Worm (Caenorhabditis elegans) whole organism, young adult: ENCODE measurements around the gene ced-7.
A peak's percentile ranks its signal among the peaks of the same experiment; 100 is the strongest.

ENCODE experiments used
- B0035.1 ChIP-seq: sonication (generic microtip); optimal IDR thresholded peaks from 2 replicates; lab custom pipeline; 2016; ENCODE audit warnings: missing genetic modification characterization, mild to moderate bottlenecking, missing compliant biosample characterization, missing genotype, missing genetic modification reagents
- B0336.3 ChIP-seq: fragments of 200-800 bp; sonication (Bioruptor generic); IDR thresholded peaks from 2 replicates; pipeline ENCODE4 v1.3.6; 2022; ENCODE audit warnings: missing genetic modification characterization, missing compliant biosample characterization
- F22D6.2 ChIP-seq: sonication (generic microtip); optimal IDR thresholded peaks from 2 replicates; lab custom pipeline; 2016; ENCODE audit warnings: mild to moderate bottlenecking, missing genetic modification characterization, missing compliant biosample characterization
- F37B4.10 ChIP-seq: fragments of 200-800 bp; sonication (Bioruptor generic); IDR thresholded peaks from 2 replicates; pipeline ENCODE4 v1.3.6; 2022; ENCODE audit warnings: missing genetic modification characterization, missing compliant biosample characterization
- F57C9.4 ChIP-seq: sonication (generic microtip); optimal IDR thresholded peaks from 2 replicates; lab custom pipeline; 2017; ENCODE audit warnings: mild to moderate bottlenecking, missing genetic modification characterization, missing compliant biosample characterization
- K12H6.12 ChIP-seq: fragments of 200-800 bp; sonication (Bioruptor generic); optimal IDR thresholded peaks from 2 replicates; lab custom pipeline; 2018; ENCODE audit warnings: mild to moderate bottlenecking, missing genetic modification characterization, missing compliant biosample characterization
- T26A5.8 ChIP-seq: sonication (generic microtip); optimal IDR thresholded peaks from 2 replicates; lab custom pipeline; 2016; ENCODE audit warnings: missing genetic modification characterization, missing compliant biosample characterization
- Y53G8AR.9 ChIP-seq: fragments of 200-800 bp; sonication (Bioruptor generic); conservative IDR thresholded peaks from 2 replicates; pipeline ENCODE4 v1.3.6; 2022; ENCODE audit warnings: missing genetic modification reagents, missing genetic modification characterization, missing compliant biosample characterization
- akir-1 ChIP-seq: fragments of 200-800 bp; sonication (Bioruptor generic); optimal IDR thresholded peaks from 2 replicates; lab custom pipeline; 2018; ENCODE audit warnings: mild to moderate bottlenecking, missing genetic modification characterization, moderate library complexity, missing compliant biosample characterization
- attf-3 ChIP-seq: fragments of 200-800 bp; sonication (Bioruptor generic); conservative IDR thresholded peaks from 2 replicates; pipeline ENCODE4 v1.3.6; 2022; ENCODE audit warnings: missing genetic modification reagents, missing genetic modification characterization, missing compliant biosample characterization
- attf-5 ChIP-seq: fragments of 200-800 bp; sonication (Bioruptor generic); optimal IDR thresholded peaks from 2 replicates; lab custom pipeline; 2018; ENCODE audit warnings: mild to moderate bottlenecking, missing genetic modification characterization, missing compliant biosample characterization
- bed-1 ChIP-seq: fragments of 200-800 bp; sonication (Bioruptor generic); IDR thresholded peaks from 2 replicates; pipeline ENCODE4 v1.3.6; 2022; ENCODE audit warnings: missing genetic modification reagents, missing genetic modification characterization, missing compliant biosample characterization
- ccch-3 ChIP-seq: fragments of 200-800 bp; sonication (Bioruptor generic); optimal IDR thresholded peaks from 2 replicates; lab custom pipeline; 2018; ENCODE audit warnings: mild to moderate bottlenecking, missing genetic modification characterization, missing compliant biosample characterization
- cebp-1 ChIP-seq, 2 experiments: fragments of 200-800 bp in 1 of 2; sonication (Bioruptor generic) in 1 of 2; sonication (generic microtip) in 1 of 2; IDR thresholded peaks in 1 of 2; optimal IDR thresholded peaks in 1 of 2; 2 replicates each; pipeline versions ENCODE4 v1.3.6 to Lab custom; 2017 to 2022; ENCODE audit warnings: missing compliant biosample characterization in 2 of 2, missing genetic modification characterization in 2 of 2, mild to moderate bottlenecking in 1 of 2, missing genetic modification reagents in 1 of 2, moderate library complexity in 1 of 2
- ceh-27 ChIP-seq: fragments of 200-800 bp; sonication (Bioruptor generic); optimal IDR thresholded peaks from 2 replicates; lab custom pipeline; 2018; ENCODE audit warnings: mild to moderate bottlenecking, missing genetic modification characterization, moderate library complexity, missing compliant biosample characterization
- ceh-58 ChIP-seq: fragments of 200-800 bp; sonication (Bioruptor generic); IDR thresholded peaks from 2 replicates; pipeline ENCODE4 v1.3.6; 2022; ENCODE audit warnings: missing genetic modification characterization, missing compliant biosample characterization
- ceh-91 ChIP-seq: fragments of 200-800 bp; sonication (Bioruptor generic); IDR thresholded peaks from 2 replicates; pipeline ENCODE4 v1.3.6; 2022; ENCODE audit warnings: missing genetic modification reagents, missing genetic modification characterization, missing compliant biosample characterization
- dox-1 ChIP-seq: fragments of 200-800 bp; sonication (Bioruptor generic); IDR thresholded peaks from 2 replicates; pipeline ENCODE4 v1.3.6; 2022; ENCODE audit warnings: missing genetic modification reagents, missing genetic modification characterization, missing compliant biosample characterization
- dpl-1 ChIP-seq: fragments of 150-350 bp; optimal IDR thresholded peaks from 2 replicates; lab custom pipeline; 2014; ENCODE audit warnings: missing biosample characterization, missing genetic modification reagents, missing genetic modification characterization
- egl-18 ChIP-seq: fragments of 200-800 bp; sonication (Bioruptor generic); IDR thresholded peaks from 2 replicates; pipeline ENCODE4 v1.3.6; 2022; ENCODE audit warnings: missing genetic modification reagents, missing genetic modification characterization, missing compliant biosample characterization
- egrh-3 ChIP-seq: fragments of 200-800 bp; sonication (Bioruptor generic); IDR thresholded peaks from 2 replicates; pipeline ENCODE4 v1.3.6; 2022; ENCODE audit warnings: missing genetic modification reagents, missing genetic modification characterization, missing compliant biosample characterization
- him-1 ChIP-seq: sonication (generic microtip); optimal IDR thresholded peaks from 2 replicates; lab custom pipeline; 2016; ENCODE audit warnings: missing genotype, missing genetic modification reagents, missing genetic modification characterization, missing compliant biosample characterization
- hmg-20 ChIP-seq: fragments of 200-800 bp; sonication (Bioruptor generic); IDR thresholded peaks from 2 replicates; pipeline ENCODE4 v1.3.6; 2022; ENCODE audit warnings: missing genetic modification reagents, missing genetic modification characterization, missing compliant biosample characterization
- hrde-1 ChIP-seq: sonication (generic microtip); optimal IDR thresholded peaks from 2 replicates; lab custom pipeline; 2016; ENCODE audit warnings: missing genetic modification characterization, mild to moderate bottlenecking, missing compliant biosample characterization, moderate library complexity, missing genotype, missing genetic modification reagents, borderline replicate concordance
- lag-1 ChIP-seq: fragments of 200-800 bp; sonication (Bioruptor generic); IDR thresholded peaks from 2 replicates; pipeline ENCODE4 v1.3.6; 2022; ENCODE audit warnings: missing genetic modification reagents, missing genetic modification characterization, missing compliant biosample characterization
- lin-35 ChIP-seq, 3 experiments: fragments of 150-350 bp in 2 of 3; sonication (generic microtip) in 1 of 3; optimal IDR thresholded peaks; 2 replicates each; lab custom pipeline; 2014 to 2018; ENCODE audit warnings: missing biosample characterization in 3 of 3, missing genetic modification characterization in 3 of 3, missing genetic modification reagents in 3 of 3
- lsl-1 ChIP-seq: fragments of 200-800 bp; sonication (Bioruptor generic); optimal IDR thresholded peaks from 2 replicates; lab custom pipeline; 2018; ENCODE audit warnings: mild to moderate bottlenecking, missing genetic modification characterization, moderate library complexity, missing compliant biosample characterization
- mcd-1 ChIP-seq: fragments of 200-800 bp; sonication (Bioruptor generic); IDR thresholded peaks from 2 replicates; pipeline ENCODE4 v1.3.6; 2022; ENCODE audit warnings: missing genetic modification reagents, missing genetic modification characterization, missing compliant biosample characterization
- mes-4 ChIP-seq: sonication (generic microtip); optimal IDR thresholded peaks from 2 replicates; lab custom pipeline; 2016; ENCODE audit warnings: missing genotype, missing genetic modification characterization, missing compliant biosample characterization
- nfyb-1 ChIP-seq: fragments of 200-800 bp; sonication (Bioruptor generic); IDR thresholded peaks from 2 replicates; pipeline ENCODE4 v1.3.6; 2022; ENCODE audit warnings: missing genetic modification reagents, missing genetic modification characterization, missing compliant biosample characterization
- nhr-120 ChIP-seq: fragments of 200-800 bp; sonication (Bioruptor generic); IDR thresholded peaks from 2 replicates; pipeline ENCODE4 v1.3.6; 2022; ENCODE audit warnings: missing genetic modification characterization, missing compliant biosample characterization
- nhr-27 ChIP-seq: fragments of 200-800 bp; sonication (Bioruptor generic); optimal IDR thresholded peaks from 2 replicates; lab custom pipeline; 2018; ENCODE audit warnings: mild to moderate bottlenecking, missing genetic modification characterization, moderate library complexity, missing compliant biosample characterization
- nhr-80 ChIP-seq: sonication (generic microtip); optimal IDR thresholded peaks from 2 replicates; lab custom pipeline; 2016; ENCODE audit warnings: missing genetic modification characterization, missing compliant biosample characterization
- pbrm-1 ChIP-seq: fragments of 200-800 bp; sonication (Bioruptor generic); IDR thresholded peaks from 2 replicates; pipeline ENCODE4 v1.3.6; 2022; ENCODE audit warnings: missing genetic modification reagents, missing genetic modification characterization, missing compliant biosample characterization
- rec-8 ChIP-seq, 2 experiments: sonication (generic microtip); optimal IDR thresholded peaks; 2 replicates each; lab custom pipeline; 2016; ENCODE audit warnings: mild to moderate bottlenecking in 2 of 2, missing genetic modification characterization in 2 of 2, missing genetic modification reagents in 2 of 2, missing genotype in 2 of 2, missing biosample characterization in 1 of 2, missing compliant biosample characterization in 1 of 2, moderate library complexity in 1 of 2
- repo-1 ChIP-seq: sonication (generic microtip); optimal IDR thresholded peaks from 2 replicates; lab custom pipeline; 2017; ENCODE audit warnings: mild to moderate bottlenecking, missing genetic modification characterization, missing compliant biosample characterization
- snpc-4 ChIP-seq, 5 experiments: fragments of 150-350 bp in 1 of 5; sonication (generic microtip) in 4 of 5; optimal IDR thresholded peaks; 2 replicates each; lab custom pipeline; 2014 to 2018; ENCODE audit warnings: missing genetic modification characterization in 5 of 5, missing biosample characterization in 3 of 5, antibody characterized with exemption in 2 of 5, mild to moderate bottlenecking in 2 of 5, missing compliant biosample characterization in 2 of 5, missing genotype in 2 of 5, moderate library complexity in 2 of 5, missing genetic modification reagents in 1 of 5
- somi-1 ChIP-seq: fragments of 200-800 bp; sonication (Bioruptor generic); optimal IDR thresholded peaks from 2 replicates; lab custom pipeline; 2018; ENCODE audit warnings: mild to moderate bottlenecking, missing genetic modification characterization, missing compliant biosample characterization
- sptf-2 ChIP-seq: fragments of 200-800 bp; sonication (Bioruptor generic); optimal IDR thresholded peaks from 2 replicates; lab custom pipeline; 2018; ENCODE audit warnings: mild to moderate bottlenecking, missing genetic modification characterization, missing compliant biosample characterization
- tlf-1 ChIP-seq: fragments of 200-800 bp; sonication (Bioruptor generic); optimal IDR thresholded peaks from 2 replicates; lab custom pipeline; 2018; ENCODE audit warnings: mild to moderate bottlenecking, missing genetic modification characterization, missing compliant biosample characterization
- unc-62 ChIP-seq: fragments of 150-350 bp; optimal IDR thresholded peaks from 2 replicates; lab custom pipeline; 2014; ENCODE audit warnings: missing biosample characterization, missing genetic modification reagents, missing genetic modification characterization
- zfh-2 ChIP-seq: fragments of 200-800 bp; sonication (Bioruptor generic); conservative IDR thresholded peaks from 2 replicates; pipeline ENCODE4 v1.3.6; 2022; ENCODE audit warnings: missing genetic modification reagents, missing genetic modification characterization, missing compliant biosample characterization
- zim-3 ChIP-seq: sonication (generic microtip); optimal IDR thresholded peaks from 2 replicates; lab custom pipeline; 2017; ENCODE audit warnings: mild to moderate bottlenecking, missing genetic modification characterization, moderate library complexity, missing compliant biosample characterization
- ztf-25 ChIP-seq: fragments of 200-800 bp; sonication (Bioruptor generic); IDR thresholded peaks from 2 replicates; pipeline ENCODE4 v1.3.6; 2022; ENCODE audit warnings: missing genetic modification reagents, missing genetic modification characterization, missing compliant biosample characterization
- ztf-28 ChIP-seq: fragments of 200-800 bp; sonication (Bioruptor generic); IDR thresholded peaks from 2 replicates; pipeline ENCODE4 v1.3.6; 2022; ENCODE audit warnings: missing genetic modification reagents, missing genetic modification characterization, missing compliant biosample characterization
- ztf-3 ChIP-seq: fragments of 200-800 bp; sonication (Bioruptor generic); optimal IDR thresholded peaks from 2 replicates; lab custom pipeline; 2018; ENCODE audit warnings: mild to moderate bottlenecking, missing genetic modification characterization, missing compliant biosample characterization

Gene ced-7

ce11 chrIII:9619079-9619761, 39.3 kb upstream of the ced-7 start, which contains the start of gene hlh-11 (continued):
- TF ChIP-seq dox-1 (GFP tag; lab: Robert Waterston, UW), result peak; percentile 75
- no peak for TF ChIP-seq dpl-1 (GFP tag; lab: Kevin White, UChicago)
- TF ChIP-seq attf-3 (GFP tag; lab: Robert Waterston, UW), result peak; percentile 23; the same call in 1 of the 2 replicates
- no peak for TF ChIP-seq T26A5.8 (tag; lab: Kevin White, UChicago)
- TF ChIP-seq ztf-3 (GFP tag; lab: Kevin White, UChicago), result peak; percentile 33
- peak; percentile 98 for TF ChIP-seq zfh-2 (GFP tag; lab: Robert Waterston, UW)
- TF ChIP-seq egrh-3, result peak; percentile 89
- TF ChIP-seq bed-1 (GFP tag; lab: Robert Waterston, UW), result no peak
- no peak for TF ChIP-seq ccch-3 (GFP tag; lab: Kevin White, UChicago)
- TF ChIP-seq B0035.1 (tag; lab: Kevin White, UChicago), result peak; percentile 44
- no peak for TF ChIP-seq nhr-120 (GFP tag; lab: Robert Waterston, UW)
- TF ChIP-seq zim-3, result no peak
- peak; percentile 93 for TF ChIP-seq K12H6.12 (tag; lab: Kevin White, UChicago)
- peak; percentile 69 for TF ChIP-seq mcd-1
- peak; percentile 64 for TF ChIP-seq pbrm-1
- TF ChIP-seq somi-1 (GFP tag; lab: Kevin White, UChicago), result peak; percentile 87
- no peak for TF ChIP-seq mes-4 (tag; lab: Kevin White, UChicago)
- no peak for TF ChIP-seq ztf-28 (GFP tag; lab: Robert Waterston, UW)
- no peak for TF ChIP-seq him-1 (tag; lab: Kevin White, UChicago)
- TF ChIP-seq ceh-91 (GFP tag; lab: Robert Waterston, UW), result no peak
- TF ChIP-seq hrde-1 (tag; lab: Kevin White, UChicago), result no peak
- no peak for TF ChIP-seq snpc-4 (GFP tag; optimal IDR thresholded peaks at IDR 0.05; lab: Kevin White, UChicago)
- peak; percentile 46 to 70 (median 64) for TF ChIP-seq snpc-4 (tag; optimal IDR thresholded peaks at IDR 0.05; lab: Kevin White, UChicago)
- TF ChIP-seq Y53G8AR.9 (GFP tag; lab: Robert Waterston, UW), result no peak; the same call in 1 of the 2 replicates
- no peak for TF ChIP-seq nhr-27
- peak; percentile 54 for TF ChIP-seq tlf-1 (GFP tag; lab: Kevin White, UChicago)
- TF ChIP-seq rec-8 (tag; optimal IDR thresholded peaks at IDR 0.05; lab: Kevin White, UChicago), result no peak
- no peak for TF ChIP-seq akir-1 (GFP tag; lab: Kevin White, UChicago)
- no peak for TF ChIP-seq lag-1 (GFP tag; lab: Robert Waterston, UW)
- TF ChIP-seq ztf-25 (GFP tag; lab: Robert Waterston, UW), result no peak
- no peak for TF ChIP-seq F57C9.4
- TF ChIP-seq B0336.3 (GFP tag; lab: Robert Waterston, UW), result peak; percentile 91
- TF ChIP-seq nhr-80 (tag; lab: Kevin White, UChicago), result peak; percentile 95
- no peak for TF ChIP-seq F37B4.10 (GFP tag; lab: Robert Waterston, UW)
- peak; percentile 55 for TF ChIP-seq repo-1 (tag; lab: Kevin White, UChicago)
- TF ChIP-seq sptf-2 (GFP tag; lab: Kevin White, UChicago), result no peak
- TF ChIP-seq cebp-1 (GFP tag; IDR thresholded peaks at IDR 0.05; lab: Robert Waterston, UW), result peak; percentile 30; the same call in 1 of the 2 replicates
- peak; percentile 85 for TF ChIP-seq cebp-1 (tag; optimal IDR thresholded peaks at IDR 0.05; lab: Kevin White, UChicago)
- TF ChIP-seq unc-62 (GFP tag; lab: Kevin White, UChicago), result no peak
- TF ChIP-seq lin-35 (GFP tag; optimal IDR thresholded peaks at IDR 0.05; lab: Kevin White, UChicago), result peak in 1 of 3 experiments; percentile 74
- peak; percentile 92 for TF ChIP-seq attf-5 (GFP tag; lab: Kevin White, UChicago)
- peak; percentile 24 for TF ChIP-seq ceh-27
- TF ChIP-seq ceh-58 (GFP tag; lab: Robert Waterston, UW), result no peak
- 0 out of 2 replicates have a peak, but pooled peaks have one; percentile 75 for TF ChIP-seq nfyb-1 (GFP tag; lab: Robert Waterston, UW)
- peak; percentile 73 for TF ChIP-seq F22D6.2 (tag; lab: Kevin White, UChicago)
- no peak for TF ChIP-seq lsl-1 (GFP tag; lab: Kevin White, UChicago)
- no peak for TF ChIP-seq hmg-20 (GFP tag; lab: Robert Waterston, UW)
- no peak for TF ChIP-seq egl-18
